Fruit fly (Drosophila melanogaster): Measurements from ENCODE around the gene CG32091.

The CG32091 gene

DNA sequence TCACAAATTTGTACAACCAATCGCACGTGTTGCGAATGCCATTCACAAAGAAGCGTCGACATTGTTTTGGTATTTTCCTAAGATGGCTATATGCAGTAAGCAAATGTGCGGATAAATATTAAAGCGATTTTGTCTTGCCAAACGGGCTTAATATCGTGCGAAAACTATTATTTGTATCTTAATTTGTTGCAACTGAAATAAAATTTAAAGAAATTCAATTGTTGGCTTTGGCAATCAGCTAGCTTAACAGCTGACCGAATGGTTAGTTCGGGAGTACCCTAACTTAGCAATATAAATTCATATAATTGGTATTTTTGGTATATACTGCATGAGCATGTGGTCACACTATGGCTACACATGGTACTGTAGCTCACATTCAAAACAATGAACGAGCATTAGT lies 17.2 kb downstream of the CG32091 start, which contains the start of the genes RIOK1 and Polr3H (continued):
- no peak for TF ChIP-seq CG6765 (GFP tag; optimal IDR thresholded peaks at IDR 0.05)
- TF ChIP-seq amos (GFP tag; IDR thresholded peaks at IDR 0.05; ENCODE audit: partially characterized antibody): no peak
- TF ChIP-seq Sry-β (GFP tag; optimal IDR thresholded peaks at IDR 0.05): peak; percentile 56
- no peak for TF ChIP-seq grn (GFP tag; optimal IDR thresholded peaks at IDR 0.05)
- TF ChIP-seq CG10565 (GFP tag; optimal IDR thresholded peaks at IDR 0.05): peak; percentile 6
- TF ChIP-seq CG12219 (GFP tag; optimal IDR thresholded peaks at IDR 0.05): no peak
- peak; percentile 64; the same call in 1 of the 2 replicates for TF ChIP-seq vvl (GFP tag; IDR thresholded peaks at IDR 0.05)
- peak; percentile 85 for TF ChIP-seq lilli (GFP tag; optimal IDR thresholded peaks at IDR 0.05)
- TF ChIP-seq CG17829 (tag; optimal IDR thresholded peaks at IDR 0.05): no peak
- peak; percentile 72 for TF ChIP-seq CG18476 (GFP tag; optimal IDR thresholded peaks at IDR 0.05)
- TF ChIP-seq emc (GFP tag; optimal IDR thresholded peaks at IDR 0.05): no peak
- TF ChIP-seq CG1024 (GFP tag; IDR thresholded peaks at IDR 0.05): 0 out of 2 replicates have a peak, but pooled peaks have one; percentile 21
- peak; percentile 52 for TF ChIP-seq Dad (GFP tag; optimal IDR thresholded peaks at IDR 0.05)
- no peak for TF ChIP-seq sd (tag; optimal IDR thresholded peaks at IDR 0.05)
- TF ChIP-seq pnt (GFP tag; optimal IDR thresholded peaks at IDR 0.05): peak; percentile 32
- peak; percentile 46 for TF ChIP-seq slp2 (GFP tag; optimal IDR thresholded peaks at IDR 0.05)
- no peak for TF ChIP-seq Sox100B (GFP tag; optimal IDR thresholded peaks at IDR 0.05)
- TF ChIP-seq CG7987 (GFP tag; optimal IDR thresholded peaks at IDR 0.05): peak; percentile 7
- TF ChIP-seq Abd-B (GFP tag; optimal IDR thresholded peaks at IDR 0.05): no peak
- no peak for TF ChIP-seq hb (GFP tag; IDR thresholded peaks at IDR 0.05; ENCODE audit: partially characterized antibody)
- TF ChIP-seq CG14441 (GFP tag; IDR thresholded peaks at IDR 0.05): 0 out of 2 replicates have a peak, but pooled peaks have one; percentile 69
- TF ChIP-seq CG14050 (GFP tag; IDR thresholded peaks at IDR 0.05): peak; percentile 38; the same call in 1 of the 3 replicates
- peak; percentile 81 for TF ChIP-seq chn (GFP tag; optimal IDR thresholded peaks at IDR 0.05)
- TF ChIP-seq zen (tag; optimal IDR thresholded peaks at IDR 0.05): peak; percentile 35
- TF ChIP-seq gcm2 (GFP tag; optimal IDR thresholded peaks at IDR 0.05): peak; percentile 62
- TF ChIP-seq CG17361 (GFP tag; IDR thresholded peaks at IDR 0.05): no peak; the same call in 2 of the 3 replicates
- peak; percentile 64 for TF ChIP-seq scrt (GFP tag; optimal IDR thresholded peaks at IDR 0.05)
- TF ChIP-seq CG3407 (GFP tag; optimal IDR thresholded peaks at IDR 0.05): no peak
- peak; percentile 56 for TF ChIP-seq ERR (GFP tag; optimal IDR thresholded peaks at IDR 0.05)
- no peak for TF ChIP-seq CG10959 (GFP tag; IDR thresholded peaks at IDR 0.05)
- TF ChIP-seq CG12942 (GFP tag; optimal IDR thresholded peaks at IDR 0.05): peak; percentile 75
- no peak for TF ChIP-seq sna (GFP tag; IDR thresholded peaks at IDR 0.05; ENCODE audit: partially characterized antibody)
- peak; percentile 46 for TF ChIP-seq dmrt11E (tag; optimal IDR thresholded peaks at IDR 0.05)
- TF ChIP-seq CG10543 (GFP tag; optimal IDR thresholded peaks at IDR 0.05): no peak
- TF ChIP-seq ken (GFP tag; IDR thresholded peaks at IDR 0.05): peak; percentile 43; the same call in 1 of the 3 replicates
- no peak for TF ChIP-seq odd (GFP tag; optimal IDR thresholded peaks at IDR 0.05)
- no peak for TF ChIP-seq corto (GFP tag; optimal IDR thresholded peaks at IDR 0.05)
- TF ChIP-seq CG11696 (GFP tag; IDR thresholded peaks at IDR 0.05): no peak
- peak; percentile 69 for TF ChIP-seq CG13424 (tag; optimal IDR thresholded peaks at IDR 0.05)
- TF ChIP-seq vfl (GFP tag; optimal IDR thresholded peaks at IDR 0.05): peak; percentile 59
- TF ChIP-seq Adf1 (GFP tag; IDR thresholded peaks at IDR 0.05): peak; percentile 41; the same call in 1 of the 2 replicates
- TF ChIP-seq Opbp (GFP tag; IDR thresholded peaks at IDR 0.05; ENCODE audit: partially characterized antibody): no peak
- TF ChIP-seq Trl (optimal IDR thresholded peaks at IDR 0.05): no peak
- peak; percentile 59 for TF ChIP-seq Trl (GFP tag; optimal IDR thresholded peaks at IDR 0.05)
- peak; percentile 40; the same call in 1 of the 2 replicates for TF ChIP-seq NFAT (GFP tag; IDR thresholded peaks at IDR 0.05)
- TF ChIP-seq D19B (GFP tag; optimal IDR thresholded peaks at IDR 0.05): no peak
- no peak for TF ChIP-seq CG6683 (GFP tag; optimal IDR thresholded peaks at IDR 0.05)
- TF ChIP-seq CG14860 (GFP tag; IDR thresholded peaks at IDR 0.05; ENCODE audit: partially characterized antibody): no peak
- TF ChIP-seq CG10979 (tag; optimal IDR thresholded peaks at IDR 0.05): peak; percentile 55
- TF ChIP-seq ranshi (GFP tag; IDR thresholded peaks at IDR 0.05): peak; percentile 40; the same call in 1 of the 2 replicates
- TF ChIP-seq CG13296 (GFP tag; optimal IDR thresholded peaks at IDR 0.05): no peak
